Fruit fly (Drosophila melanogaster) whole organism, embryonic: Measurements from ENCODE around the gene CG32459.
A peak's percentile ranks its signal among the peaks of the same experiment; 100 is the strongest.

Experiments
- Abd-B ChIP-seq: fragments of 200-800 bp; sonication (Bioruptor generic); optimal IDR thresholded peaks from 2 replicates; lab custom pipeline; 2018; ENCODE audit warnings: missing biosample characterization, mild to moderate bottlenecking, missing genetic modification characterization, moderate library complexity
- Asciz ChIP-seq: fragments of 200-800 bp; sonication (Bioruptor generic); optimal IDR thresholded peaks from 2 replicates; lab custom pipeline; 2017; ENCODE audit warnings: missing biosample characterization, mild to moderate bottlenecking, missing genetic modification characterization, missing genetic modification reagents
- CG10462 ChIP-seq: fragments of 200-800 bp; sonication (Bioruptor generic); optimal IDR thresholded peaks from 2 replicates; lab custom pipeline; 2016; ENCODE audit warnings: missing biosample characterization, missing genetic modification characterization
- CG10543 ChIP-seq: fragments of 200-800 bp; sonication (Bioruptor generic); optimal IDR thresholded peaks from 3 replicates; lab custom pipeline; 2017; ENCODE audit warnings: missing biosample characterization, mild to moderate bottlenecking, missing genetic modification characterization, moderate library complexity
- CG11696 ChIP-seq: fragments of 200-800 bp; sonication (Bioruptor generic); IDR thresholded peaks from 2 replicates; pipeline ENCODE4 v1.3.6; 2022; ENCODE audit warnings: missing biosample characterization, missing genetic modification characterization
- CG12299 ChIP-seq: fragments of 200-800 bp; sonication (Bioruptor generic); optimal IDR thresholded peaks from 2 replicates; lab custom pipeline; 2018; ENCODE audit warnings: missing biosample characterization, mild to moderate bottlenecking, missing genetic modification characterization
- CG12769 ChIP-seq: fragments of 200-800 bp; sonication (Bioruptor generic); optimal IDR thresholded peaks from 2 replicates; lab custom pipeline; 2019; ENCODE audit warnings: missing biosample characterization, mild to moderate bottlenecking, missing genetic modification characterization, moderate library complexity
- CG1602 ChIP-seq: fragments of 200-800 bp; sonication (Bioruptor generic); optimal IDR thresholded peaks from 3 replicates; lab custom pipeline; 2016; ENCODE audit warnings: missing biosample characterization, missing genetic modification characterization
- CG17328 ChIP-seq: fragments of 200-800 bp; sonication (Bioruptor generic); IDR thresholded peaks from 2 replicates; pipeline ENCODE4 v1.3.6; 2022; ENCODE audit warnings: missing biosample characterization, missing genetic modification characterization
- CG17359 ChIP-seq: fragments of 200-800 bp; sonication (Bioruptor generic); optimal IDR thresholded peaks from 3 replicates; lab custom pipeline; 2018; ENCODE audit warnings: missing biosample characterization, mild to moderate bottlenecking, missing genetic modification characterization, moderate library complexity
- CG17385 ChIP-seq: fragments of 200-800 bp; sonication (Bioruptor generic); optimal IDR thresholded peaks from 3 replicates; lab custom pipeline; 2018; ENCODE audit warnings: missing biosample characterization, mild to moderate bottlenecking, missing genetic modification characterization
- CG18764 ChIP-seq: fragments of 200-800 bp; sonication (Bioruptor generic); optimal IDR thresholded peaks from 3 replicates; lab custom pipeline; 2016; ENCODE audit warnings: missing biosample characterization, missing genetic modification characterization
- CG2129 ChIP-seq: fragments of 200-800 bp; sonication (Bioruptor generic); IDR thresholded peaks from 2 replicates; pipeline ENCODE4 v1.3.6; 2022; ENCODE audit warnings: missing biosample characterization, missing genetic modification characterization; ENCODE audit not compliant: partially characterized antibody
- CG5245 ChIP-seq: fragments of 200-800 bp; sonication (Bioruptor generic); optimal IDR thresholded peaks from 3 replicates; lab custom pipeline; 2016; ENCODE audit warnings: missing biosample characterization, missing genetic modification characterization
- CG6175 ChIP-seq: fragments of 200-800 bp; sonication (Bioruptor generic); IDR thresholded peaks from 3 replicates; pipeline ENCODE4 v1.3.6; 2022; ENCODE audit warnings: missing biosample characterization, missing genetic modification characterization
- CG6683 ChIP-seq: fragments of 200-800 bp; sonication (Bioruptor generic); optimal IDR thresholded peaks from 2 replicates; lab custom pipeline; 2017; ENCODE audit warnings: missing biosample characterization, mild to moderate bottlenecking, missing genetic modification characterization, missing genetic modification reagents
- CG9817 ChIP-seq: fragments of 200-800 bp; sonication (Bioruptor generic); optimal IDR thresholded peaks from 2 replicates; lab custom pipeline; 2018; ENCODE audit warnings: missing biosample characterization, mild to moderate bottlenecking, missing genetic modification characterization, moderate library complexity
- Chrac-16 ChIP-seq: fragments of 200-800 bp; sonication (Bioruptor generic); optimal IDR thresholded peaks from 3 replicates; lab custom pipeline; 2016; ENCODE audit warnings: missing biosample characterization, missing genetic modification characterization
- CkIIα-i1 ChIP-seq: fragments of 200-800 bp; sonication (Bioruptor generic); IDR thresholded peaks from 2 replicates; pipeline ENCODE4 v1.3.6; 2022; ENCODE audit warnings: missing biosample characterization, missing genetic modification characterization
- D ChIP-seq, 2 experiments: fragments of 200-800 bp in 1 of 2; fragments of >200 bp in 1 of 2; sonication (Bioruptor generic) in 1 of 2; optimal IDR thresholded peaks; 2 replicates in 1 of 2; 3 replicates in 1 of 2; lab custom pipeline; 2017; ENCODE audit warnings: mild to moderate bottlenecking in 1 of 2, missing biosample characterization in 1 of 2, missing genetic modification characterization in 1 of 2, missing genetic modification reagents in 1 of 2
- GATAe ChIP-seq: fragments of 200-800 bp; sonication (Bioruptor generic); conservative IDR thresholded peaks from 2 replicates; pipeline ENCODE4 v1.3.6; 2022; ENCODE audit warnings: missing biosample characterization, missing genetic modification characterization
- Hand ChIP-seq: fragments of 200-800 bp; sonication (Bioruptor generic); optimal IDR thresholded peaks from 2 replicates; lab custom pipeline; 2017; ENCODE audit warnings: mild to moderate bottlenecking, missing biosample characterization, missing genetic modification reagents, missing genetic modification characterization
- Hr51 ChIP-seq, 2 experiments: fragments of 200-800 bp; sonication (Bioruptor generic); optimal IDR thresholded peaks; 2 replicates in 1 of 2; 3 replicates in 1 of 2; lab custom pipeline; 2016 to 2018; ENCODE audit warnings: missing biosample characterization in 2 of 2, missing genetic modification characterization in 2 of 2, mild to moderate bottlenecking in 1 of 2, moderate library complexity in 1 of 2
- Nf-YA ChIP-seq: fragments of 200-800 bp; sonication (Bioruptor generic); IDR thresholded peaks from 2 replicates; pipeline ENCODE4 v1.3.6; 2022; ENCODE audit warnings: missing biosample characterization, missing genetic modification characterization
- Nf-YC ChIP-seq: fragments of 200-800 bp; optimal IDR thresholded peaks from 3 replicates; lab custom pipeline; 2019; ENCODE audit warnings: missing biosample characterization, mild to moderate bottlenecking, missing genetic modification characterization, moderate library complexity
- NfI ChIP-seq: fragments of 200-800 bp; sonication (Bioruptor generic); optimal IDR thresholded peaks from 3 replicates; lab custom pipeline; 2018; ENCODE audit warnings: missing biosample characterization, mild to moderate bottlenecking, missing genetic modification characterization, moderate library complexity
- Rfx ChIP-seq: fragments of 200-800 bp; sonication (Bioruptor generic); IDR thresholded peaks from 2 replicates; pipeline ENCODE4 v1.3.6; 2022; ENCODE audit warnings: missing biosample characterization, missing genetic modification characterization
- Taf1 ChIP-seq: fragments of 200-800 bp; sonication (Bioruptor generic); IDR thresholded peaks from 2 replicates; pipeline ENCODE4 v1.3.6; 2022; ENCODE audit warnings: missing biosample characterization, missing genetic modification characterization
- Trl ChIP-seq, 3 experiments: fragments of >200 bp in 2 of 3; fragments of 200-800 bp in 1 of 3; sonication (Bioruptor generic) in 1 of 3; optimal IDR thresholded peaks; 2 replicates in 1 of 3; 3 replicates in 2 of 3; lab custom pipeline; 2016 to 2017; ENCODE audit warnings: missing biosample characterization in 1 of 3, missing genetic modification characterization in 1 of 3
- abd-A ChIP-seq: fragments of 200-800 bp; sonication (Bioruptor generic); optimal IDR thresholded peaks from 3 replicates; lab custom pipeline; 2019; ENCODE audit warnings: missing biosample characterization, mild to moderate bottlenecking, missing genetic modification characterization, moderate library complexity
- ap ChIP-seq: fragments of 200-800 bp; sonication (Bioruptor generic); IDR thresholded peaks from 2 replicates; pipeline ENCODE4 v1.3.6; 2022; ENCODE audit warnings: missing biosample characterization, missing genetic modification characterization
- btn ChIP-seq: fragments of 200-800 bp; sonication (Bioruptor generic); optimal IDR thresholded peaks from 2 replicates; lab custom pipeline; 2016; ENCODE audit warnings: missing biosample characterization, missing genetic modification characterization
- cas ChIP-seq: fragments of 200-800 bp; sonication (Bioruptor generic); IDR thresholded peaks from 2 replicates; pipeline ENCODE4 v1.3.6; 2022; ENCODE audit warnings: missing biosample characterization, missing genetic modification characterization
- dysf ChIP-seq: fragments of 200-800 bp; sonication (Bioruptor generic); IDR thresholded peaks from 3 replicates; pipeline ENCODE4 v1.3.6; 2022; ENCODE audit warnings: missing biosample characterization, missing genetic modification characterization
- emc ChIP-seq: fragments of 200-800 bp; sonication (Bioruptor generic); optimal IDR thresholded peaks from 2 replicates; lab custom pipeline; 2016; ENCODE audit warnings: missing biosample characterization, missing genetic modification characterization
- exex ChIP-seq: fragments of 200-800 bp; sonication (Bioruptor generic); optimal IDR thresholded peaks from 4 replicates; lab custom pipeline; 2018; ENCODE audit warnings: missing biosample characterization, mild to moderate bottlenecking, missing genetic modification characterization, moderate library complexity
- fd3F ChIP-seq: fragments of 200-800 bp; sonication (Bioruptor generic); optimal IDR thresholded peaks from 2 replicates; lab custom pipeline; 2018; ENCODE audit warnings: missing biosample characterization, mild to moderate bottlenecking, missing genetic modification characterization, moderate library complexity
- gce ChIP-seq: fragments of 200-800 bp; sonication (Bioruptor generic); IDR thresholded peaks from 3 replicates; pipeline ENCODE4 v1.3.6; 2022; ENCODE audit warnings: missing biosample characterization, missing genetic modification characterization
- gem ChIP-seq: fragments of 200-800 bp; sonication (Bioruptor generic); optimal IDR thresholded peaks from 2 replicates; lab custom pipeline; 2019; ENCODE audit warnings: missing biosample characterization, mild to moderate bottlenecking, missing genetic modification characterization, moderate library complexity
- gfzf ChIP-seq: fragments of 200-800 bp; sonication (Bioruptor generic); optimal IDR thresholded peaks from 2 replicates; lab custom pipeline; 2016; ENCODE audit warnings: missing biosample characterization, mild to moderate bottlenecking, missing genetic modification characterization, moderate library complexity
- her ChIP-seq: fragments of 200-800 bp; sonication (Bioruptor generic); optimal IDR thresholded peaks from 2 replicates; lab custom pipeline; 2016; ENCODE audit warnings: missing biosample characterization, missing genetic modification characterization
- kni ChIP-seq: fragments of 200-800 bp; sonication (Bioruptor generic); optimal IDR thresholded peaks from 3 replicates; lab custom pipeline; 2017; ENCODE audit warnings: mild to moderate bottlenecking, missing biosample characterization, missing genetic modification reagents, missing genetic modification characterization
- lab ChIP-seq: fragments of 200-800 bp; sonication (Bioruptor generic); optimal IDR thresholded peaks from 3 replicates; lab custom pipeline; 2017; ENCODE audit warnings: missing biosample characterization, missing genetic modification characterization, mild to moderate bottlenecking, moderate library complexity, missing genetic modification reagents
- lilli ChIP-seq: fragments of 200-800 bp; sonication (Bioruptor generic); optimal IDR thresholded peaks from 3 replicates; lab custom pipeline; 2016; ENCODE audit warnings: missing biosample characterization, missing genetic modification characterization
- maf-S ChIP-seq: fragments of 200-800 bp; sonication (Bioruptor generic); optimal IDR thresholded peaks from 2 replicates; lab custom pipeline; 2016; ENCODE audit warnings: missing biosample characterization, missing genetic modification characterization
- psq ChIP-seq: fragments of 200-800 bp; sonication (Bioruptor generic); optimal IDR thresholded peaks from 2 replicates; lab custom pipeline; 2017; ENCODE audit warnings: missing biosample characterization, missing genetic modification characterization
- run ChIP-seq: fragments of 200-800 bp; sonication (Bioruptor generic); optimal IDR thresholded peaks from 3 replicates; lab custom pipeline; 2018; ENCODE audit warnings: missing biosample characterization, mild to moderate bottlenecking, missing genetic modification characterization
- sens-2 ChIP-seq: fragments of 200-800 bp; sonication (Bioruptor generic); IDR thresholded peaks from 2 replicates; pipeline ENCODE4 v1.3.6; 2022; ENCODE audit warnings: missing biosample characterization, missing genetic modification characterization
- sug ChIP-seq: fragments of 200-800 bp; optimal IDR thresholded peaks from 2 replicates; lab custom pipeline; 2019; ENCODE audit warnings: missing biosample characterization, mild to moderate bottlenecking, missing genetic modification characterization, moderate library complexity

CG32459 gene

DNA sequence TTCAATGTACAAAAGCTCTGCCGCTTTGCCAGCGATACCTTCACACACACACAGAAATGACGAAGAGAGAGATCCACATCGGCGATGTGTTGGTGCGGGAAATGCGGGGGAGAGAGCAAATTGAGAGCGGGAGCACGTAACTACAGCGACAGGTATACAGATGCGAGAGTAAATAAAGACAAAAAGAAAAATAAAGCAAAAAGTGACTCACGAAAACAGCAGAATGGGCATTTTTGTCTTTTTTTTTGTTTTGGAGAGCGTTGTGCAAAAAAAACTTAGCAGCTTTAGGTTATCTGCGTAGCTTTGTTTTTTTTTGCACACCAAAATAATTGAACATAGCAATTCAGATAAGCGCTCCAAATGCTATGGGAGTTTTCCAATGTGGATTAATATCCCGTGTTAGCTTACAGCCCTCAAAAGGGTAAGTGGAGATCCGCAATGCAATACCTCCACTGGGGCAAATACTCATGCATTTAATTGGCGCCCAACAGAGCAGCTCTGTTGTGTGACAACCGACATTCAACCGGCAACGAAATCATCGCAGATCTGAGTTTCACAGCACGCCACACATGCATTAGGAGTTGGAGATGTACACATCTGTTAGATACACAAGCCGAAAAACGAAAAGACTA, 33.2 kb downstream of the CG32459 start (continued):
- no peak for TF ChIP-seq CG2129
- peak; percentile 51 for TF ChIP-seq abd-A
- TF ChIP-seq psq (GFP tag; lab: Kevin White, UChicago): no peak
- TF ChIP-seq ap (GFP tag; lab: Robert Waterston, UW): no peak
- TF ChIP-seq Trl (optimal IDR thresholded peaks at IDR 0.05; lab: Kevin White, UChicago): peak; percentile 87 to 97
- peak; percentile 33 for TF ChIP-seq Trl (GFP tag; optimal IDR thresholded peaks at IDR 0.05; lab: Kevin White, UChicago)
- TF ChIP-seq CG1602 (GFP tag; lab: Kevin White, UChicago): no peak
- no peak for TF ChIP-seq NfI (GFP tag; lab: Kevin White, UChicago)
- no peak for TF ChIP-seq dysf (GFP tag; lab: Robert Waterston, UW)
- no peak for TF ChIP-seq gfzf
- no peak for TF ChIP-seq Abd-B (GFP tag; lab: Kevin White, UChicago)
- TF ChIP-seq CG6683 (GFP tag; lab: Kevin White, UChicago): no peak
- no peak for TF ChIP-seq CG17328
- TF ChIP-seq Taf1 (GFP tag; lab: Robert Waterston, UW): no peak
- TF ChIP-seq CG5245 (GFP tag; lab: Kevin White, UChicago): no peak
- TF ChIP-seq lab (GFP tag; lab: Kevin White, UChicago): peak; percentile 48
- no peak for TF ChIP-seq CG9817 (tag; lab: Kevin White, UChicago)
- TF ChIP-seq CG12299 (tag; lab: Kevin White, UChicago): no peak
- no peak for TF ChIP-seq cas
- peak; percentile 15 for TF ChIP-seq sug (tag; lab: Kevin White, UChicago)
- no peak for TF ChIP-seq fd3F (GFP tag; lab: Kevin White, UChicago)
- TF ChIP-seq sens-2: no peak
- no peak for TF ChIP-seq btn (GFP tag; lab: Kevin White, UChicago)
- TF ChIP-seq Nf-YC (tag; lab: Kevin White, UChicago): peak; percentile 4
- peak; percentile 18 for TF ChIP-seq CG17359 (tag; lab: Kevin White, UChicago)
- TF ChIP-seq kni (GFP tag; lab: Kevin White, UChicago): no peak
- TF ChIP-seq Hand: no peak
- TF ChIP-seq CG18764 (GFP tag; lab: Kevin White, UChicago): no peak
- TF ChIP-seq GATAe (GFP tag; lab: Robert Waterston, UW): no peak
- TF ChIP-seq Rfx (GFP tag; lab: Robert Waterston, UW): peak; percentile 24; the same call in 1 of the 2 replicates
- TF ChIP-seq CG12769 (tag; lab: Kevin White, UChicago): peak; percentile 28
- no peak for TF ChIP-seq gem (tag; lab: Kevin White, UChicago)
- no peak for TF ChIP-seq CG11696 (GFP tag; lab: Robert Waterston, UW)
- peak; percentile 25 for TF ChIP-seq CG17385 (GFP tag; lab: Kevin White, UChicago)
- TF ChIP-seq her: no peak
- no peak for TF ChIP-seq CkIIα-i1 (GFP tag; lab: Robert Waterston, UW)
- no peak for TF ChIP-seq gce (GFP tag; lab: Robert Waterston, UW)
- TF ChIP-seq CG10543 (GFP tag; lab: Kevin White, UChicago): peak; percentile 27
- TF ChIP-seq Chrac-16 (GFP tag; lab: Kevin White, UChicago): no peak
- TF ChIP-seq D (optimal IDR thresholded peaks at IDR 0.05; lab: Kevin White, UChicago): no peak
- TF ChIP-seq D (GFP tag; optimal IDR thresholded peaks at IDR 0.05; lab: Kevin White, UChicago): no peak
- no peak for TF ChIP-seq Hr51 (GFP tag; optimal IDR thresholded peaks at IDR 0.05; lab: Kevin White, UChicago)
- no peak for TF ChIP-seq CG10462
- no peak for TF ChIP-seq Nf-YA (GFP tag; lab: Robert Waterston, UW)
- no peak for TF ChIP-seq maf-S (GFP tag; lab: Kevin White, UChicago)
- TF ChIP-seq lilli: no peak
- TF ChIP-seq Asciz (GFP tag; lab: Kevin White, UChicago): no peak
- TF ChIP-seq emc (GFP tag; lab: Kevin White, UChicago): no peak
- no peak for TF ChIP-seq run (tag; lab: Kevin White, UChicago)
- peak; percentile 20 for TF ChIP-seq exex (tag; lab: Kevin White, UChicago)
- no peak for TF ChIP-seq CG6175
